5 worm cellular contexts compared by ENCODE assay signal in genomic region chrIII:5222777-5223176, ce11.
TF ChIP-seq lines count a peak whose summit lies in the region.

No protein-coding gene starts in this region.

TF ChIP-seq in whole organism, L1 larva, 84 proteins besides CTCF, POLR2A, EP300 and RAD21:
- no peak for TF ChIP-seq lin-35 (GFP tag; optimal IDR thresholded peaks at IDR 0.05; lab: Kevin White, UChicago)
- no peak for TF ChIP-seq lir-3 (tag; optimal IDR thresholded peaks at IDR 0.05; lab: Kevin White, UChicago; ENCODE audit: poor library complexity)
- no peak for TF ChIP-seq F16B12.6 (tag; optimal IDR thresholded peaks at IDR 0.05; lab: Kevin White, UChicago)
- no peak for TF ChIP-seq efl-1 (optimal IDR thresholded peaks at IDR 0.05; lab: Kevin White, UChicago)
- peak in 1 of 2 experiments; percentile 67 for TF ChIP-seq efl-1 (GFP tag; optimal IDR thresholded peaks at IDR 0.05 in 1 of 2; lab: Kevin White, UChicago)
- no peak for TF ChIP-seq irx-1 (tag; optimal IDR thresholded peaks at IDR 0.05; lab: Kevin White, UChicago)
- TF ChIP-seq aly-2 (tag; optimal IDR thresholded peaks at IDR 0.05; lab: Kevin White, UChicago) = no peak
- peak; percentile 8 for TF ChIP-seq nhr-71 (tag; optimal IDR thresholded peaks at IDR 0.05; lab: Kevin White, UChicago)
- TF ChIP-seq mep-1 (tag; optimal IDR thresholded peaks at IDR 0.05; lab: Kevin White, UChicago) = peak; percentile 35
- TF ChIP-seq hpl-2 (GFP tag; optimal IDR thresholded peaks at IDR 0.05; lab: Kevin White, UChicago) = no peak
- TF ChIP-seq lin-14 (GFP tag; optimal IDR thresholded peaks at IDR 0.05; lab: Kevin White, UChicago) = peak; percentile 60
- TF ChIP-seq alr-1 (tag; optimal IDR thresholded peaks at IDR 0.05; lab: Kevin White, UChicago; ENCODE audit: borderline replicate concordance) = no peak
- TF ChIP-seq nhr-77 (tag; optimal IDR thresholded peaks at IDR 0.05; lab: Kevin White, UChicago) = peak; percentile 12
- no peak for TF ChIP-seq dsc-1 (tag; optimal IDR thresholded peaks at IDR 0.05; lab: Kevin White, UChicago)

TF ChIP-seq in whole organism, L2 larva, 48 proteins besides CTCF, POLR2A, EP300 and RAD21:
- no peak for TF ChIP-seq snpc-4 (tag; optimal IDR thresholded peaks at IDR 0.05; lab: Kevin White, UChicago)
- TF ChIP-seq nhr-129 (tag; optimal IDR thresholded peaks at IDR 0.05; lab: Kevin White, UChicago) = peak; percentile 62
- no peak for TF ChIP-seq lsy-2 (tag; optimal IDR thresholded peaks at IDR 0.05; lab: Kevin White, UChicago)
- TF ChIP-seq lin-13 (GFP tag; optimal IDR thresholded peaks at IDR 0.05; lab: Kevin White, UChicago) = no peak
- TF ChIP-seq nhr-237 (tag; optimal IDR thresholded peaks at IDR 0.05; lab: Kevin White, UChicago) = no peak
- TF ChIP-seq F13H6.1 (tag; optimal IDR thresholded peaks at IDR 0.05; lab: Kevin White, UChicago) = peak; percentile 60
- no peak for TF ChIP-seq nhr-25 (tag; optimal IDR thresholded peaks at IDR 0.05; lab: Kevin White, UChicago)
TF ChIP-seq in whole organism, L2 larva: peak in this region for 2.

TF ChIP-seq in whole organism, L3 larva, 47 proteins besides CTCF, POLR2A, EP300 and RAD21:
- TF ChIP-seq jun-1 (tag; optimal IDR thresholded peaks at IDR 0.05; lab: Kevin White, UChicago) = no peak
- no peak for TF ChIP-seq lin-39 (tag; optimal IDR thresholded peaks at IDR 0.05; lab: Kevin White, UChicago)
- peak; percentile 97 for TF ChIP-seq pha-4 (tag; optimal IDR thresholded peaks at IDR 0.05; lab: Kevin White, UChicago)
- no peak for TF ChIP-seq ceh-16 (tag; optimal IDR thresholded peaks at IDR 0.05; lab: Kevin White, UChicago)

TF ChIP-seq in whole organism, L4 larva, 104 proteins besides CTCF, POLR2A, EP300 and RAD21:
- TF ChIP-seq nhr-28 (tag; optimal IDR thresholded peaks at IDR 0.05; lab: Kevin White, UChicago) (peak; percentile 35), pha-4 (GFP tag; IDR thresholded peaks at IDR 0.05; lab: Robert Waterston, UW) (no peak), pha-4 (tag; optimal IDR thresholded peaks at IDR 0.05; lab: Kevin White, UChicago) (peak; percentile 72), mes-2 (tag; optimal IDR thresholded peaks at IDR 0.05; lab: Kevin White, UChicago; ENCODE audit: poor library complexity, severe bottlenecking) (no peak), zag-1 (tag; optimal IDR thresholded peaks at IDR 0.05; lab: Kevin White, UChicago) (no peak), daf-16 (GFP tag; optimal IDR thresholded peaks at IDR 0.05; lab: Kevin White, UChicago) (no peak), daf-16 (tag; optimal IDR thresholded peaks at IDR 0.05; lab: Kevin White, UChicago) (peak; percentile 94), Y48G9A.11 (GFP tag; IDR thresholded peaks at IDR 0.05; lab: Robert Waterston, UW) (no peak), daf-19 (GFP tag; conservative IDR thresholded peaks at IDR 0.05; lab: Robert Waterston, UW) (no peak)

TF ChIP-seq in whole organism, mixed stage, embryonic, 35 proteins besides CTCF, POLR2A, EP300 and RAD21:
- peak; percentile 8 for TF ChIP-seq pha-4 (tag; optimal IDR thresholded peaks at IDR 0.05; lab: Kevin White, UChicago)
- no peak for TF ChIP-seq nhr-28 (tag; optimal IDR thresholded peaks at IDR 0.05; lab: Kevin White, UChicago)
- TF ChIP-seq mab-5 (tag; optimal IDR thresholded peaks at IDR 0.05; lab: Kevin White, UChicago) = no peak
TF ChIP-seq in whole organism, mixed stage, embryonic: peak in this region for 1.

Comparison
In these comparisons a context has a peak if more than half of its experiments do, and no peak if none do; other contexts are left out.
1. Of the 29 proteins assayed by ChIP-seq in both whole organism, L4 larva and whole organism, L1 larva: peak only in whole organism, L4 larva: nhr-28; only in whole organism, L1 larva: mep-1 and nhr-77; in both: none; in neither: 26.